Worm (Caenorhabditis elegans): ENCODE measurements around the gene flp-14.

flp-14 gene

ce11 chrIII:12919882-12920281 is 9.6 kb downstream of the flp-14 start (continued):
- TF ChIP-seq nhr-25 (tag; optimal IDR thresholded peaks at IDR 0.05; ENCODE audit: borderline replicate concordance, insufficient read depth): no peak
- TF ChIP-seq zfp-3 (GFP tag; conservative IDR thresholded peaks at IDR 0.05): no peak
- no peak for TF ChIP-seq nhr-102 (tag; optimal IDR thresholded peaks at IDR 0.05)
- no peak for TF ChIP-seq zip-2 (tag; optimal IDR thresholded peaks at IDR 0.05)
- TF ChIP-seq F37D6.2 (tag; optimal IDR thresholded peaks at IDR 0.05): no peak
- TF ChIP-seq nhr-6 (tag; optimal IDR thresholded peaks at IDR 0.05): peak; percentile 86
- TF ChIP-seq nhr-11 (tag; optimal IDR thresholded peaks at IDR 0.05): no peak
- TF ChIP-seq dve-1 (tag; optimal IDR thresholded peaks at IDR 0.05; ENCODE audit: insufficient read depth): peak; percentile 79
- TF ChIP-seq aha-1 (tag): no peak
- TF ChIP-seq lin-39 (tag; optimal IDR thresholded peaks at IDR 0.05): no peak
- TF ChIP-seq snpc-4 (tag; optimal IDR thresholded peaks at IDR 0.05): no peak
- no peak for TF ChIP-seq madf-5 (GFP tag; IDR thresholded peaks at IDR 0.05)
- no peak for TF ChIP-seq ZK546.5 (tag; optimal IDR thresholded peaks at IDR 0.05)
- no peak for TF ChIP-seq Y48G9A.11 (GFP tag; IDR thresholded peaks at IDR 0.05)
- no peak for TF ChIP-seq rbr-2 (tag; optimal IDR thresholded peaks at IDR 0.05)
- no peak for TF ChIP-seq php-3 (GFP tag; IDR thresholded peaks at IDR 0.05)
- no peak for TF ChIP-seq madf-9 (GFP tag; conservative IDR thresholded peaks at IDR 0.05)
- TF ChIP-seq egl-27 (tag; optimal IDR thresholded peaks at IDR 0.05): no peak
- TF ChIP-seq nhr-42 (GFP tag; IDR thresholded peaks at IDR 0.05): no peak
- TF ChIP-seq saeg-2 (GFP tag; IDR thresholded peaks at IDR 0.05): no peak
- no peak for TF ChIP-seq mxl-2 (GFP tag; conservative IDR thresholded peaks at IDR 0.05)
- no peak for TF ChIP-seq ceh-62 (tag; optimal IDR thresholded peaks at IDR 0.05)
- no peak for TF ChIP-seq ceh-32 (tag; optimal IDR thresholded peaks at IDR 0.05; ENCODE audit: poor library complexity)
- no peak for TF ChIP-seq nhr-76 (tag; optimal IDR thresholded peaks at IDR 0.05)
- no peak for TF ChIP-seq sdz-12 (GFP tag; optimal IDR thresholded peaks at IDR 0.05)
- TF ChIP-seq fkh-10 (GFP tag; optimal IDR thresholded peaks at IDR 0.05): no peak
- peak; percentile 6 for TF ChIP-seq ama-1 (optimal IDR thresholded peaks at IDR 0.05)
- TF ChIP-seq ztf-11 (tag; optimal IDR thresholded peaks at IDR 0.05): no peak
- TF ChIP-seq pqm-1 (tag; optimal IDR thresholded peaks at IDR 0.05): no peak
- peak; percentile 11 for TF ChIP-seq ceh-28 (tag; optimal IDR thresholded peaks at IDR 0.05)
- no peak for TF ChIP-seq daf-16 (GFP tag; optimal IDR thresholded peaks at IDR 0.05)
- TF ChIP-seq daf-16 (tag; optimal IDR thresholded peaks at IDR 0.05): peak; percentile 82
- TF ChIP-seq lim-7 (GFP tag; IDR thresholded peaks at IDR 0.05): no peak
- TF ChIP-seq lin-38 (GFP tag; IDR thresholded peaks at IDR 0.05): no peak
- TF ChIP-seq mdl-1 (tag; optimal IDR thresholded peaks at IDR 0.05): no peak
- TF ChIP-seq zag-1 (tag; optimal IDR thresholded peaks at IDR 0.05): no peak
- TF ChIP-seq ceh-82 (tag; optimal IDR thresholded peaks at IDR 0.05): no peak
- TF ChIP-seq set-16 (GFP tag; IDR thresholded peaks at IDR 0.05): no peak
- peak; percentile 20 for TF ChIP-seq duxl-1 (tag; optimal IDR thresholded peaks at IDR 0.05; ENCODE audit: poor library complexity)
- peak; percentile 30; the same call in 1 of the 2 replicates for TF ChIP-seq dmd-6 (GFP tag; IDR thresholded peaks at IDR 0.05)
- peak; percentile 61 for TF ChIP-seq ztf-7 (tag; optimal IDR thresholded peaks at IDR 0.05)
- TF ChIP-seq mes-2 (tag; optimal IDR thresholded peaks at IDR 0.05; ENCODE audit: poor library complexity, severe bottlenecking): peak; percentile 60
- no peak for TF ChIP-seq nhr-48 (tag; optimal IDR thresholded peaks at IDR 0.05)
- no peak for TF ChIP-seq vab-7 (GFP tag; IDR thresholded peaks at IDR 0.05)
- no peak for TF ChIP-seq gei-8 (GFP tag; optimal IDR thresholded peaks at IDR 0.05)
- no peak for TF ChIP-seq nhr-77 (tag; optimal IDR thresholded peaks at IDR 0.05)
- TF ChIP-seq ceh-20 (GFP tag; IDR thresholded peaks at IDR 0.05): no peak
- TF ChIP-seq unc-130 (GFP tag; optimal IDR thresholded peaks at IDR 0.05): no peak
- no peak for TF ChIP-seq snpc-1.2 (GFP tag; IDR thresholded peaks at IDR 0.05)
- TF ChIP-seq nhr-28 (tag; optimal IDR thresholded peaks at IDR 0.05): peak; percentile 38
- TF ChIP-seq dpl-1 (GFP tag; optimal IDR thresholded peaks at IDR 0.05): peak; percentile 6
- TF ChIP-seq arid-1 (GFP tag; conservative IDR thresholded peaks at IDR 0.05): no peak
- TF ChIP-seq F10B5.3 (tag; optimal IDR thresholded peaks at IDR 0.05): no peak
